Fruit fly (Drosophila melanogaster) whole organism, embryonic: ENCODE results near the gene VhaM9.7-b.

Source experiments
- Abd-B ChIP-seq: fragments of 200-800 bp; sonication (Bioruptor generic); optimal IDR thresholded peaks from 2 replicates; lab custom pipeline; 2018; ENCODE audit warnings: missing biosample characterization, mild to moderate bottlenecking, missing genetic modification characterization, moderate library complexity
- CG10267 ChIP-seq: fragments of 200-800 bp; sonication (Bioruptor generic); optimal IDR thresholded peaks from 2 replicates; lab custom pipeline; 2018; ENCODE audit warnings: missing biosample characterization, mild to moderate bottlenecking, missing genetic modification characterization, moderate library complexity
- CG10543 ChIP-seq: fragments of 200-800 bp; sonication (Bioruptor generic); optimal IDR thresholded peaks from 3 replicates; lab custom pipeline; 2017; ENCODE audit warnings: missing biosample characterization, mild to moderate bottlenecking, missing genetic modification characterization, moderate library complexity
- CG1602 ChIP-seq: fragments of 200-800 bp; sonication (Bioruptor generic); optimal IDR thresholded peaks from 3 replicates; lab custom pipeline; 2016; ENCODE audit warnings: missing biosample characterization, missing genetic modification characterization
- CG2116 ChIP-seq: fragments of 200-800 bp; sonication (Bioruptor generic); optimal IDR thresholded peaks from 3 replicates; lab custom pipeline; 2018; ENCODE audit warnings: missing biosample characterization, mild to moderate bottlenecking, missing genetic modification characterization
- CG30431 ChIP-seq: fragments of 200-800 bp; sonication (Bioruptor generic); optimal IDR thresholded peaks from 2 replicates; lab custom pipeline; 2017; ENCODE audit warnings: missing biosample characterization, missing genetic modification characterization
- CG3065 ChIP-seq: fragments of 200-800 bp; sonication (Bioruptor generic); optimal IDR thresholded peaks from 2 replicates; lab custom pipeline; 2016; ENCODE audit warnings: missing biosample characterization, missing genetic modification characterization
- CG31441 ChIP-seq: fragments of 200-800 bp; sonication (Bioruptor generic); IDR thresholded peaks from 2 replicates; pipeline ENCODE4 v1.3.6; 2022; ENCODE audit warnings: missing biosample characterization, missing genetic modification characterization
- CG8388 ChIP-seq: fragments of 200-800 bp; sonication (Bioruptor generic); optimal IDR thresholded peaks from 2 replicates; lab custom pipeline; 2019; ENCODE audit warnings: missing biosample characterization, mild to moderate bottlenecking, missing genetic modification characterization, moderate library complexity
- CG9727 ChIP-seq: fragments of 200-800 bp; sonication (Bioruptor generic); optimal IDR thresholded peaks from 3 replicates; lab custom pipeline; 2017; ENCODE audit warnings: missing biosample characterization, mild to moderate bottlenecking, missing genetic modification characterization
- Deaf1 ChIP-seq: fragments of 200-800 bp; optimal IDR thresholded peaks from 3 replicates; lab custom pipeline; 2019; ENCODE audit warnings: missing biosample characterization, mild to moderate bottlenecking, missing genetic modification characterization, moderate library complexity
- Doc2 ChIP-seq: fragments of 200-800 bp; sonication (Bioruptor generic); IDR thresholded peaks from 2 replicates; pipeline ENCODE4 v1.3.6; 2022; ENCODE audit warnings: missing biosample characterization, missing genetic modification characterization
- Sry-β ChIP-seq: fragments of 200-800 bp; sonication (Bioruptor generic); optimal IDR thresholded peaks from 2 replicates; lab custom pipeline; 2018; ENCODE audit warnings: missing biosample characterization, mild to moderate bottlenecking, missing genetic modification characterization, moderate library complexity
- Stat92E ChIP-seq, 3 experiments: fragments of >200 bp in 2 of 3; fragments of 200-800 bp in 1 of 3; sonication (Bioruptor generic) in 1 of 3; optimal IDR thresholded peaks; 2 replicates each; lab custom pipeline; 2017 to 2019; ENCODE audit warnings: missing biosample characterization in 3 of 3, missing genetic modification characterization in 3 of 3, mild to moderate bottlenecking in 1 of 3, moderate library complexity in 1 of 3
- Xrp1 ChIP-seq: fragments of 200-800 bp; sonication (Bioruptor generic); IDR thresholded peaks from 2 replicates; pipeline ENCODE4 v1.3.6; 2022; ENCODE audit warnings: missing biosample characterization, missing genetic modification characterization
- az2 ChIP-seq: fragments of 200-800 bp; sonication (Bioruptor generic); optimal IDR thresholded peaks from 3 replicates; lab custom pipeline; 2016; ENCODE audit warnings: missing biosample characterization, missing genetic modification characterization
- bsh ChIP-seq, 2 experiments: fragments of 200-800 bp; sonication (Bioruptor generic); optimal IDR thresholded peaks; 2 replicates each; lab custom pipeline; 2017 to 2018; ENCODE audit warnings: mild to moderate bottlenecking in 2 of 2, missing biosample characterization in 2 of 2, missing genetic modification characterization in 2 of 2, moderate library complexity in 1 of 2
- hkb ChIP-seq, 2 experiments: fragments of 200-800 bp in 1 of 2; fragments of >200 bp in 1 of 2; sonication (Bioruptor generic) in 1 of 2; IDR thresholded peaks in 1 of 2; optimal IDR thresholded peaks in 1 of 2; 2 replicates each; pipeline versions ENCODE4 v1.3.6 to Lab custom; 2017 to 2022; ENCODE audit warnings: missing biosample characterization in 1 of 2, missing genetic modification characterization in 1 of 2
- lmd ChIP-seq: fragments of 200-800 bp; sonication (Bioruptor generic); IDR thresholded peaks from 2 replicates; pipeline ENCODE4 v1.3.6; 2022; ENCODE audit warnings: missing biosample characterization, missing genetic modification characterization
- phol ChIP-seq: fragments of 200-800 bp; sonication (Bioruptor generic); optimal IDR thresholded peaks from 3 replicates; lab custom pipeline; 2018; ENCODE audit warnings: missing biosample characterization, mild to moderate bottlenecking, missing genetic modification characterization, moderate library complexity
- sisA ChIP-seq: fragments of 200-800 bp; sonication (Bioruptor generic); IDR thresholded peaks from 2 replicates; pipeline ENCODE4 v1.3.6; 2022; ENCODE audit warnings: missing biosample characterization, missing genetic modification characterization
- tin ChIP-seq: fragments of 200-800 bp; sonication (Bioruptor generic); optimal IDR thresholded peaks from 3 replicates; lab custom pipeline; 2016; ENCODE audit warnings: missing biosample characterization, missing genetic modification characterization
- tll ChIP-seq, 2 experiments: fragments of 200-800 bp in 1 of 2; fragments of >200 bp in 1 of 2; sonication (Bioruptor generic) in 1 of 2; optimal IDR thresholded peaks; 2 replicates each; lab custom pipeline; 2017 to 2019; ENCODE audit warnings: missing biosample characterization in 2 of 2, missing genetic modification characterization in 2 of 2, mild to moderate bottlenecking in 1 of 2, moderate library complexity in 1 of 2
- vnd ChIP-seq: fragments of 200-800 bp; sonication (Bioruptor generic); IDR thresholded peaks from 3 replicates; pipeline ENCODE4 v1.3.6; 2022; ENCODE audit warnings: missing biosample characterization, missing genetic modification characterization; ENCODE audit not compliant: partially characterized antibody
- zfh2 ChIP-seq: fragments of 200-800 bp; sonication (Bioruptor generic); optimal IDR thresholded peaks from 2 replicates; lab custom pipeline; 2016; ENCODE audit warnings: missing biosample characterization, missing genetic modification characterization

The VhaM9.7-b gene

dm6 chr3L:21585397-21585796 lies 45.7 kb downstream of the VhaM9.7-b start (continued):
- TF ChIP-seq Sry-β (GFP tag; lab: Kevin White, UChicago) (no peak), Doc2 (GFP tag; lab: Robert Waterston, UW) (no peak), CG8388 (GFP tag; lab: Kevin White, UChicago) (peak; percentile 0), Stat92E (GFP tag; optimal IDR thresholded peaks at IDR 0.05; lab: Kevin White, UChicago) (no peak), CG9727 (GFP tag; lab: Kevin White, UChicago) (peak; percentile 38), az2 (peak; percentile 26), Xrp1 (peak; percentile 38; the same call in 1 of the 2 replicates), CG10267 (tag; lab: Kevin White, UChicago) (peak; percentile 23), tin (GFP tag; lab: Kevin White, UChicago) (peak; percentile 13), CG1602 (GFP tag; lab: Kevin White, UChicago) (peak; percentile 19), Deaf1 (no peak), CG3065 (GFP tag; lab: Kevin White, UChicago) (no peak), Abd-B (no peak), CG31441 (GFP tag; lab: Robert Waterston, UW) (no peak), CG30431 (GFP tag; lab: Kevin White, UChicago) (no peak), sisA (GFP tag; lab: Robert Waterston, UW) (peak; percentile 15; the same call in 1 of the 2 replicates), lmd (GFP tag; lab: Robert Waterston, UW) (no peak), tll (GFP tag; optimal IDR thresholded peaks at IDR 0.05; lab: Kevin White, UChicago) (no peak), CG10543 (GFP tag; lab: Kevin White, UChicago) (no peak), bsh (GFP tag; optimal IDR thresholded peaks at IDR 0.05; lab: Kevin White, UChicago) (peak in 1 of 2 experiments; percentile 52), phol (peak; percentile 1), hkb (optimal IDR thresholded peaks at IDR 0.05; lab: Kevin White, UChicago) (no peak), hkb (GFP tag; IDR thresholded peaks at IDR 0.05; lab: Robert Waterston, UW) (no peak), CG2116 (GFP tag; lab: Kevin White, UChicago) (no peak)

- TF ChIP-seq vnd (0 out of 3 replicates have a peak, but pooled peaks have one; percentile 20), zfh2 (GFP tag; lab: Kevin White, UChicago) (no peak)
Measured at dm6 chr3L:21586528-21586927, 46.9 kb downstream of the VhaM9.7-b start, which contains the start of gene TfAP-2. TSS of gene TfAP-2 (plus strand) at chr3L:21586828.
